Fruit fly (Drosophila melanogaster): ENCODE data around the gene RpS6.

RpS6 gene

DNA sequence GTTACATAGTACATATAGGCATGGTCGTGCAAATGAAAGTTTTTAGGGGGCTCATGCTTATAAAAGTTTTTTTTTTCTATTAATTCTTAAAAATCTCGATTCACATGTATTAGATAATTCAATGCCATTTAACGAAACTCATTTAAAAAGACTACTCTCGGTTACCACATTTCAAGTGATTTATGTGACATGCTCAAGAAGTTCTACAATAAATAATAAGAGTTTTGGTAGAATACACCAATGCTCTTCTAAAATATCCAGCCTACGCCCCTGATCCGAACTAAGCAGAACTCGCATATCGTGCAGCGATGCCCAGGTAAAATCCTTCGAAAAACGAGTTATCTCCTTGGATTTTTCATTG, 8.6 kb downstream of the RpS6 start (continued):
- TF ChIP-seq Bdp1 (GFP tag; optimal IDR thresholded peaks at IDR 0.05) (no peak), az2 (GFP tag; optimal IDR thresholded peaks at IDR 0.05) (no peak), BtbVII (GFP tag; optimal IDR thresholded peaks at IDR 0.05) (no peak), CG9876 (GFP tag; optimal IDR thresholded peaks at IDR 0.05) (no peak), pita (GFP tag; optimal IDR thresholded peaks at IDR 0.05) (no peak), CG16815 (GFP tag; optimal IDR thresholded peaks at IDR 0.05) (peak; percentile 17), lilli (GFP tag; optimal IDR thresholded peaks at IDR 0.05) (peak; percentile 12), twi (tag; optimal IDR thresholded peaks at IDR 0.05) (no peak), aop (GFP tag; IDR thresholded peaks at IDR 0.05) (no peak), CG11695 (GFP tag; IDR thresholded peaks at IDR 0.05) (no peak), MTF-1 (GFP tag; optimal IDR thresholded peaks at IDR 0.05; ENCODE audit: borderline replicate concordance) (no peak), CG17802 (tag; optimal IDR thresholded peaks at IDR 0.05) (no peak), CG7271 (tag; optimal IDR thresholded peaks at IDR 0.05) (peak; percentile 11), CG5953 (GFP tag; IDR thresholded peaks at IDR 0.05) (no peak), CG10209 (GFP tag; optimal IDR thresholded peaks at IDR 0.05) (no peak), CG32772 (GFP tag; IDR thresholded peaks at IDR 0.05) (no peak), CG8944 (GFP tag; optimal IDR thresholded peaks at IDR 0.05) (no peak), sisA (GFP tag; IDR thresholded peaks at IDR 0.05) (no peak), wek (GFP tag; optimal IDR thresholded peaks at IDR 0.05) (no peak), CG11456 (GFP tag; IDR thresholded peaks at IDR 0.05) (no peak), CG1647 (GFP tag; optimal IDR thresholded peaks at IDR 0.05) (no peak), Ptx1 (GFP tag; IDR thresholded peaks at IDR 0.05) (0 out of 2 replicates have a peak, but pooled peaks have one; percentile 10), sc (optimal IDR thresholded peaks at IDR 0.05) (no peak), sc (GFP tag; optimal IDR thresholded peaks at IDR 0.05) (no peak), CG2889 (GFP tag; IDR thresholded peaks at IDR 0.05) (no peak), CG4360 (GFP tag; IDR thresholded peaks at IDR 0.05) (no peak), CG4707 (GFP tag; optimal IDR thresholded peaks at IDR 0.05) (no peak), CG17385 (GFP tag; optimal IDR thresholded peaks at IDR 0.05) (peak; percentile 8), CG10959 (GFP tag; IDR thresholded peaks at IDR 0.05) (no peak), PHDP (tag; optimal IDR thresholded peaks at IDR 0.05) (no peak), CG11696 (GFP tag; IDR thresholded peaks at IDR 0.05) (no peak), CG7987 (GFP tag; optimal IDR thresholded peaks at IDR 0.05) (no peak), CG13775 (GFP tag; optimal IDR thresholded peaks at IDR 0.05) (peak; percentile 5), CG12391 (tag; optimal IDR thresholded peaks at IDR 0.05) (peak; percentile 30), vfl (GFP tag; optimal IDR thresholded peaks at IDR 0.05) (no peak), org-1 (GFP tag; optimal IDR thresholded peaks at IDR 0.05) (no peak), Gsc (GFP tag; IDR thresholded peaks at IDR 0.05) (no peak), ems (GFP tag; optimal IDR thresholded peaks at IDR 0.05) (no peak), MBD-R2 (GFP tag; IDR thresholded peaks at IDR 0.05) (no peak), disco-r (GFP tag; optimal IDR thresholded peaks at IDR 0.05) (no peak), maf-S (GFP tag; optimal IDR thresholded peaks at IDR 0.05) (no peak), CG5180 (GFP tag; optimal IDR thresholded peaks at IDR 0.05) (no peak), repo (GFP tag; optimal IDR thresholded peaks at IDR 0.05) (no peak), sens-2 (GFP tag; IDR thresholded peaks at IDR 0.05) (no peak), Hr39 (optimal IDR thresholded peaks at IDR 0.05) (no peak), CG31365 (tag; optimal IDR thresholded peaks at IDR 0.05) (no peak), D19B (GFP tag; optimal IDR thresholded peaks at IDR 0.05) (no peak), CG10321 (GFP tag; IDR thresholded peaks at IDR 0.05) (no peak), eve (GFP tag; optimal IDR thresholded peaks at IDR 0.05) (no peak), pfk (GFP tag; optimal IDR thresholded peaks at IDR 0.05) (no peak), p53 (GFP tag; optimal IDR thresholded peaks at IDR 0.05) (no peak), H15 (GFP tag; IDR thresholded peaks at IDR 0.05) (no peak), jing (GFP tag; optimal IDR thresholded peaks at IDR 0.05) (no peak), sim (GFP tag; IDR thresholded peaks at IDR 0.05) (no peak)

Measured in whole organism, embryonic.